Worm (Caenorhabditis elegans): ENCODE results near the gene fbxl-4.

DNA sequence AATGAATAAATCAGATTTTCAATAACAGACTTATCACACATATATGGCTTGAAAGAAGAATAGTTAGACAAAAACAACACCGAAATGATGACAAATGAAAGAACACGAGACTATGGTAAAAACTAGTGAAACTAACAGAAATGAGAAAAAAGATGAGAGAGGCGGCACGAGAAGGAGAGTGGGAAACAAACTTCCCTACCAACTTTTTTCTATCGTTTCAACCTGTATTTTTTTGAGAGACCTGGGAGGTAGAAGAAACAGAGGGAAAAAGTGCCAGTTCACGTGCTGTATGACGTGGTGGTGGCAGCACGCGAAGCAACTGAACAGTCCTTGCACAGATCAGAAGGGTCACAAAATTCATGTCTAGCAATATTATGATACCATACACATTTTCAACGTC lies 54.2 kb downstream of the fbxl-4 start:
- TF ChIP-seq unc-62 (GFP tag; optimal IDR thresholded peaks at IDR 0.05) = no peak
- no peak for TF ChIP-seq lin-35 (GFP tag; optimal IDR thresholded peaks at IDR 0.05)
- peak; percentile 23 for TF ChIP-seq ztf-26 (tag; optimal IDR thresholded peaks at IDR 0.05)
- TF ChIP-seq akir-1 (GFP tag; optimal IDR thresholded peaks at IDR 0.05) = no peak

Data from whole organism, young adult.